Worm (Caenorhabditis elegans): ENCODE measurements around the gene F42G4.2.
"Not testable (repeated sequence)": the region's sequence is repeated elsewhere in the genome, so short reads cannot be mapped to it uniquely, and the experiment has no call there.

Gene F42G4.2

ce11 chrII:13047609-13048008 lies at the start of gene F42G4.2:
Gene F42G4.2, plus strand, starts transcription at chrII:13047909.
- not testable (repeated sequence) for TF ChIP-seq unc-62 (GFP tag; optimal IDR thresholded peaks at IDR 0.05); elt-1 (tag; optimal IDR thresholded peaks at IDR 0.05); nhr-10 (tag; optimal IDR thresholded peaks at IDR 0.05)

- TF ChIP-seq mab-5 (tag; optimal IDR thresholded peaks at IDR 0.05) (no peak), nhr-77 (tag; optimal IDR thresholded peaks at IDR 0.05) (no peak), ztf-11 (tag; optimal IDR thresholded peaks at IDR 0.05) (no peak), nhr-11 (tag; optimal IDR thresholded peaks at IDR 0.05) (no peak), mdl-1 (tag; optimal IDR thresholded peaks at IDR 0.05) (no peak), unc-55 (GFP tag; optimal IDR thresholded peaks at IDR 0.05) (no peak)
These were observed 47.0 kb upstream of the F42G4.2 start, which contains the start of gene Y38F1A.8 for ce11 chrII:13000753-13001152. Gene Y38F1A.8, minus strand, starts transcription at chrII:13000853.

- TF ChIP-seq C34F6.9 (tag; optimal IDR thresholded peaks at IDR 0.05) (no peak), sma-3 (GFP tag; optimal IDR thresholded peaks at IDR 0.05) (peak; percentile 17), nhr-25 (tag; optimal IDR thresholded peaks at IDR 0.05) (peak; percentile 2), peb-1 (tag; optimal IDR thresholded peaks at IDR 0.05) (no peak), nhr-11 (tag; optimal IDR thresholded peaks at IDR 0.05) (no peak), mdl-1 (tag; optimal IDR thresholded peaks at IDR 0.05) (no peak)
These were observed 44.5 kb upstream of the F42G4.2 start for ce11 chrII:13003244-13003643.

- TF ChIP-seq nhr-25 (tag; optimal IDR thresholded peaks at IDR 0.05) (peak; percentile 56), sem-4 (tag; optimal IDR thresholded peaks at IDR 0.05) (peak; percentile 23), ztf-1 (GFP tag; conservative IDR thresholded peaks at IDR 0.05) (no peak), nhr-129 (tag; optimal IDR thresholded peaks at IDR 0.05) (peak; percentile 26), lin-11 (tag; optimal IDR thresholded peaks at IDR 0.05) (no peak), ztf-11 (tag; optimal IDR thresholded peaks at IDR 0.05) (no peak), elt-1 (tag; optimal IDR thresholded peaks at IDR 0.05) (no peak), crh-2 (tag; optimal IDR thresholded peaks at IDR 0.05) (peak; percentile 38), egl-27 (tag; optimal IDR thresholded peaks at IDR 0.05) (no peak), nhr-6 (tag; optimal IDR thresholded peaks at IDR 0.05) (no peak), fos-1 (tag; optimal IDR thresholded peaks at IDR 0.05) (peak; percentile 33), nhr-23 (tag; optimal IDR thresholded peaks at IDR 0.05) (no peak), lin-13 (GFP tag; optimal IDR thresholded peaks at IDR 0.05) (no peak), mab-5 (tag; optimal IDR thresholded peaks at IDR 0.05) (peak; percentile 58), gmeb-1 (tag; optimal IDR thresholded peaks at IDR 0.05) (peak; percentile 19), blmp-1 (tag; optimal IDR thresholded peaks at IDR 0.05; ENCODE audit: insufficient read depth) (peak; percentile 19), sma-9 (GFP tag; optimal IDR thresholded peaks at IDR 0.05) (peak; percentile 38), sma-9 (tag; optimal IDR thresholded peaks at IDR 0.05) (no peak), unc-62 (GFP tag; optimal IDR thresholded peaks at IDR 0.05) (no peak), alr-1 (tag; optimal IDR thresholded peaks at IDR 0.05) (no peak), nhr-21 (tag; optimal IDR thresholded peaks at IDR 0.05) (peak; percentile 37), ceh-16 (tag; optimal IDR thresholded peaks at IDR 0.05) (peak; percentile 46), peb-1 (tag; optimal IDR thresholded peaks at IDR 0.05) (no peak)
These were observed 43.4 kb upstream of the F42G4.2 start for ce11 chrII:13004160-13004871.

- TF ChIP-seq ceh-82 (tag; optimal IDR thresholded peaks at IDR 0.05), result no peak
- TF ChIP-seq nhr-129 (tag; optimal IDR thresholded peaks at IDR 0.05), result no peak
- TF ChIP-seq nhr-237 (tag; optimal IDR thresholded peaks at IDR 0.05), result no peak
- no peak for TF ChIP-seq gmeb-1 (tag; optimal IDR thresholded peaks at IDR 0.05)
- TF ChIP-seq skn-1 (tag; optimal IDR thresholded peaks at IDR 0.05), result no peak
These were observed 42.8 kb upstream of the F42G4.2 start for ce11 chrII:13004872-13005252.

ce11 chrII:13006283-13006682 lies 41.4 kb upstream of the F42G4.2 start:
- no peak for TF ChIP-seq ceh-16 (tag; optimal IDR thresholded peaks at IDR 0.05)
- TF ChIP-seq egl-27 (tag; optimal IDR thresholded peaks at IDR 0.05), result no peak
- TF ChIP-seq fos-1 (tag; optimal IDR thresholded peaks at IDR 0.05), result peak; percentile 17
- TF ChIP-seq nhr-25 (tag; optimal IDR thresholded peaks at IDR 0.05), result peak; percentile 26
- no peak for TF ChIP-seq alr-1 (tag; optimal IDR thresholded peaks at IDR 0.05)
- no peak for TF ChIP-seq unc-39 (tag; optimal IDR thresholded peaks at IDR 0.05)
- TF ChIP-seq nhr-21 (tag; optimal IDR thresholded peaks at IDR 0.05), result peak; percentile 56
- TF ChIP-seq sma-9 (GFP tag; optimal IDR thresholded peaks at IDR 0.05), result peak; percentile 82
- no peak for TF ChIP-seq sma-9 (tag; optimal IDR thresholded peaks at IDR 0.05)
- TF ChIP-seq nhr-10 (tag; optimal IDR thresholded peaks at IDR 0.05), result no peak
- TF ChIP-seq peb-1 (tag; optimal IDR thresholded peaks at IDR 0.05), result no peak
- TF ChIP-seq Y55F3AM.14 (GFP tag; optimal IDR thresholded peaks at IDR 0.05), result no peak
- TF ChIP-seq crh-2 (tag; optimal IDR thresholded peaks at IDR 0.05), result peak; percentile 74
- TF ChIP-seq lsy-2 (tag; optimal IDR thresholded peaks at IDR 0.05), result peak in 1 of 2 experiments; percentile 36
- no peak for TF ChIP-seq elt-1 (tag; optimal IDR thresholded peaks at IDR 0.05)
- TF ChIP-seq blmp-1 (tag; optimal IDR thresholded peaks at IDR 0.05; ENCODE audit: insufficient read depth), result peak; percentile 27
- TF ChIP-seq sma-3 (GFP tag; optimal IDR thresholded peaks at IDR 0.05), result peak; percentile 23
- no peak for TF ChIP-seq nhr-77 (tag; optimal IDR thresholded peaks at IDR 0.05)
- TF ChIP-seq ama-1 (optimal IDR thresholded peaks at IDR 0.05), result no peak
